Fruit fly (Drosophila melanogaster) whole organism, embryonic: ENCODE measurements around the gene usp.

Experiments used
- Antp ChIP-seq: fragments of 200-800 bp; sonication (Bioruptor generic); optimal IDR thresholded peaks from 3 replicates; lab custom pipeline; 2016; ENCODE audit warnings: missing biosample characterization, missing genetic modification characterization
- Atf6 ChIP-seq: fragments of 200-800 bp; sonication (Bioruptor generic); IDR thresholded peaks from 2 replicates; pipeline ENCODE4 v1.3.6; 2022; ENCODE audit warnings: missing biosample characterization, missing genetic modification characterization
- B-H1 ChIP-seq: fragments of 200-800 bp; sonication (Bioruptor generic); IDR thresholded peaks from 3 replicates; pipeline ENCODE4 v1.3.6; 2022; ENCODE audit warnings: missing biosample characterization, missing genetic modification characterization
- BEAF-32 ChIP-seq: fragments of 200-800 bp; sonication (Bioruptor generic); optimal IDR thresholded peaks from 3 replicates; lab custom pipeline; 2017; ENCODE audit warnings: missing biosample characterization, missing genetic modification characterization, mild to moderate bottlenecking, moderate library complexity, missing genetic modification reagents
- CG10147 ChIP-seq: fragments of 200-800 bp; sonication (Bioruptor generic); optimal IDR thresholded peaks from 2 replicates; lab custom pipeline; 2019; ENCODE audit warnings: missing biosample characterization, mild to moderate bottlenecking, missing genetic modification characterization, moderate library complexity
- CG10267 ChIP-seq: fragments of 200-800 bp; sonication (Bioruptor generic); optimal IDR thresholded peaks from 2 replicates; lab custom pipeline; 2018; ENCODE audit warnings: missing biosample characterization, mild to moderate bottlenecking, missing genetic modification characterization, moderate library complexity
- CG10979 ChIP-seq: fragments of 200-800 bp; sonication (Bioruptor generic); optimal IDR thresholded peaks from 2 replicates; lab custom pipeline; 2018; ENCODE audit warnings: missing biosample characterization, mild to moderate bottlenecking, missing genetic modification characterization, moderate library complexity
- CG13624 ChIP-seq: fragments of 200-800 bp; sonication (Bioruptor generic); optimal IDR thresholded peaks from 2 replicates; lab custom pipeline; 2016; ENCODE audit warnings: missing biosample characterization, missing genetic modification characterization
- CG14667 ChIP-seq: fragments of 200-800 bp; sonication (Bioruptor generic); IDR thresholded peaks from 2 replicates; pipeline ENCODE4 v1.3.6; 2022; ENCODE audit warnings: missing biosample characterization, missing genetic modification characterization
- CG16813 ChIP-seq: fragments of 200-800 bp; sonication (Bioruptor generic); IDR thresholded peaks from 3 replicates; pipeline ENCODE4 v1.3.6; 2022; ENCODE audit warnings: missing biosample characterization, missing genetic modification characterization; ENCODE audit not compliant: partially characterized antibody
- CG1792 ChIP-seq: fragments of 200-800 bp; sonication (Bioruptor generic); optimal IDR thresholded peaks from 2 replicates; lab custom pipeline; 2016; ENCODE audit warnings: missing biosample characterization, missing genetic modification characterization
- CG1832 ChIP-seq: fragments of 200-800 bp; sonication (Bioruptor generic); optimal IDR thresholded peaks from 2 replicates; lab custom pipeline; 2017; ENCODE audit warnings: missing biosample characterization, mild to moderate bottlenecking, missing genetic modification characterization, inconsistent platforms
- CG18599 ChIP-seq: fragments of 200-800 bp; sonication (Bioruptor generic); optimal IDR thresholded peaks from 3 replicates; lab custom pipeline; 2017; ENCODE audit warnings: missing biosample characterization, missing genetic modification characterization, mild to moderate bottlenecking, moderate library complexity, missing genetic modification reagents
- CG18619 ChIP-seq: fragments of 200-800 bp; sonication (Bioruptor generic); optimal IDR thresholded peaks from 3 replicates; lab custom pipeline; 2017; ENCODE audit warnings: missing biosample characterization, mild to moderate bottlenecking, missing genetic modification characterization
- CG2129 ChIP-seq: fragments of 200-800 bp; sonication (Bioruptor generic); IDR thresholded peaks from 2 replicates; pipeline ENCODE4 v1.3.6; 2022; ENCODE audit warnings: missing biosample characterization, missing genetic modification characterization; ENCODE audit not compliant: partially characterized antibody
- CG2889 ChIP-seq: fragments of 200-800 bp; sonication (Bioruptor generic); IDR thresholded peaks from 3 replicates; pipeline ENCODE4 v1.3.6; 2022; ENCODE audit warnings: missing biosample characterization, missing genetic modification characterization
- CG33557 ChIP-seq: fragments of 200-800 bp; sonication (Bioruptor generic); optimal IDR thresholded peaks from 2 replicates; lab custom pipeline; 2019; ENCODE audit warnings: missing biosample characterization, mild to moderate bottlenecking, missing genetic modification characterization, moderate library complexity
- CG3995 ChIP-seq: fragments of 200-800 bp; sonication (Bioruptor generic); optimal IDR thresholded peaks from 3 replicates; lab custom pipeline; 2016; ENCODE audit warnings: missing biosample characterization, missing genetic modification characterization
- CG4424 ChIP-seq: fragments of 200-800 bp; sonication (Bioruptor generic); optimal IDR thresholded peaks from 3 replicates; lab custom pipeline; 2016; ENCODE audit warnings: missing biosample characterization, missing genetic modification characterization
- CG6791 ChIP-seq: fragments of 200-800 bp; sonication (Bioruptor generic); IDR thresholded peaks from 3 replicates; pipeline ENCODE4 v1.3.6; 2022; ENCODE audit warnings: missing biosample characterization, missing genetic modification characterization; ENCODE audit not compliant: partially characterized antibody
- CG7357 ChIP-seq: fragments of 200-800 bp; sonication (Bioruptor generic); IDR thresholded peaks from 3 replicates; pipeline ENCODE4 v1.3.6; 2022; ENCODE audit warnings: missing biosample characterization, missing genetic modification characterization
- CG7987 ChIP-seq: fragments of 200-800 bp; sonication (Bioruptor generic); optimal IDR thresholded peaks from 2 replicates; lab custom pipeline; 2018; ENCODE audit warnings: missing biosample characterization, mild to moderate bottlenecking, missing genetic modification characterization, moderate library complexity
- CG8281 ChIP-seq: fragments of 200-800 bp; sonication (Bioruptor generic); optimal IDR thresholded peaks from 2 replicates; lab custom pipeline; 2018; ENCODE audit warnings: missing biosample characterization, mild to moderate bottlenecking, missing genetic modification characterization, moderate library complexity
- CG9817 ChIP-seq: fragments of 200-800 bp; sonication (Bioruptor generic); optimal IDR thresholded peaks from 2 replicates; lab custom pipeline; 2018; ENCODE audit warnings: missing biosample characterization, mild to moderate bottlenecking, missing genetic modification characterization, moderate library complexity
- CG9876 ChIP-seq: fragments of 200-800 bp; sonication (Bioruptor generic); optimal IDR thresholded peaks from 2 replicates; lab custom pipeline; 2016; ENCODE audit warnings: missing biosample characterization, missing genetic modification characterization
- Dfd ChIP-seq, 2 experiments: fragments of >200 bp; optimal IDR thresholded peaks; 2 replicates each; lab custom pipeline; 2017; ENCODE audit warnings: missing biosample characterization in 2 of 2, missing genetic modification characterization in 2 of 2
- E2f2 ChIP-seq: fragments of 200-800 bp; sonication (Bioruptor generic); IDR thresholded peaks from 2 replicates; pipeline ENCODE4 v1.3.6; 2022; ENCODE audit warnings: missing biosample characterization, missing genetic modification characterization
- H15 ChIP-seq: fragments of 200-800 bp; sonication (Bioruptor generic); IDR thresholded peaks from 3 replicates; pipeline ENCODE4 v1.3.6; 2022; ENCODE audit warnings: missing biosample characterization, missing genetic modification characterization
- H2.0 ChIP-seq: fragments of 200-800 bp; sonication (Bioruptor generic); IDR thresholded peaks from 2 replicates; pipeline ENCODE4 v1.3.6; 2022; ENCODE audit warnings: missing biosample characterization, missing genetic modification characterization
- Hey ChIP-seq: fragments of 200-800 bp; sonication (Bioruptor generic); optimal IDR thresholded peaks from 3 replicates; lab custom pipeline; 2018; ENCODE audit warnings: missing biosample characterization, mild to moderate bottlenecking, missing genetic modification characterization
- Kr ChIP-seq: fragments of 200-800 bp; sonication (Bioruptor generic); optimal IDR thresholded peaks from 2 replicates; lab custom pipeline; 2017; ENCODE audit warnings: missing biosample characterization, mild to moderate bottlenecking, missing genetic modification characterization
- Lhr ChIP-seq: fragments of 200-800 bp; sonication (Bioruptor generic); optimal IDR thresholded peaks from 3 replicates; lab custom pipeline; 2017; ENCODE audit warnings: mild to moderate bottlenecking, missing biosample characterization, missing genetic modification reagents, missing genetic modification characterization
- NFAT ChIP-seq: fragments of 200-800 bp; sonication (Bioruptor generic); IDR thresholded peaks from 2 replicates; pipeline ENCODE4 v1.3.6; 2022; ENCODE audit warnings: missing biosample characterization, missing genetic modification characterization
- Poxn ChIP-seq: fragments of 200-800 bp; sonication (Bioruptor generic); IDR thresholded peaks from 2 replicates; pipeline ENCODE4 v1.3.6; 2022; ENCODE audit warnings: missing biosample characterization, missing genetic modification characterization
- Ptx1 ChIP-seq: fragments of 200-800 bp; sonication (Bioruptor generic); IDR thresholded peaks from 2 replicates; pipeline ENCODE4 v1.3.6; 2022; ENCODE audit warnings: missing biosample characterization, missing genetic modification characterization
- Six4 ChIP-seq: fragments of 200-800 bp; sonication (Bioruptor generic); optimal IDR thresholded peaks from 2 replicates; lab custom pipeline; 2016; ENCODE audit warnings: missing biosample characterization, missing genetic modification characterization
- Tbp ChIP-seq: fragments of >200 bp; optimal IDR thresholded peaks from 2 replicates; lab custom pipeline; 2018; ENCODE audit warnings: missing biosample characterization, missing genetic modification characterization
- bab2 ChIP-seq: fragments of 200-800 bp; sonication (Bioruptor generic); optimal IDR thresholded peaks from 2 replicates; lab custom pipeline; 2016; ENCODE audit warnings: missing biosample characterization, missing genetic modification characterization
- cad ChIP-seq: fragments of >200 bp; optimal IDR thresholded peaks from 2 replicates; lab custom pipeline; 2017; ENCODE audit warnings: missing biosample characterization, missing genetic modification characterization
- fd3F ChIP-seq: fragments of 200-800 bp; sonication (Bioruptor generic); optimal IDR thresholded peaks from 2 replicates; lab custom pipeline; 2018; ENCODE audit warnings: missing biosample characterization, mild to moderate bottlenecking, missing genetic modification characterization, moderate library complexity
- fd96Cb ChIP-seq: fragments of 200-800 bp; sonication (Bioruptor generic); optimal IDR thresholded peaks from 2 replicates; lab custom pipeline; 2018; ENCODE audit warnings: missing biosample characterization, mild to moderate bottlenecking, missing genetic modification characterization, moderate library complexity
- her ChIP-seq: fragments of 200-800 bp; sonication (Bioruptor generic); optimal IDR thresholded peaks from 2 replicates; lab custom pipeline; 2016; ENCODE audit warnings: missing biosample characterization, missing genetic modification characterization
- lab ChIP-seq: fragments of 200-800 bp; sonication (Bioruptor generic); optimal IDR thresholded peaks from 3 replicates; lab custom pipeline; 2017; ENCODE audit warnings: missing biosample characterization, missing genetic modification characterization, mild to moderate bottlenecking, moderate library complexity, missing genetic modification reagents
- maf-S ChIP-seq: fragments of 200-800 bp; sonication (Bioruptor generic); optimal IDR thresholded peaks from 2 replicates; lab custom pipeline; 2016; ENCODE audit warnings: missing biosample characterization, missing genetic modification characterization
- seq ChIP-seq: fragments of 200-800 bp; sonication (Bioruptor generic); IDR thresholded peaks from 2 replicates; pipeline ENCODE4 v1.3.6; 2022; ENCODE audit warnings: missing biosample characterization, missing genetic modification characterization
- so ChIP-seq: fragments of 200-800 bp; sonication (Bioruptor generic); IDR thresholded peaks from 3 replicates; pipeline ENCODE4 v1.3.6; 2022; ENCODE audit warnings: missing biosample characterization, missing genetic modification characterization
- stwl ChIP-seq: fragments of 200-800 bp; sonication (Bioruptor generic); optimal IDR thresholded peaks from 3 replicates; lab custom pipeline; 2018; ENCODE audit warnings: missing biosample characterization, mild to moderate bottlenecking, missing genetic modification characterization, moderate library complexity
- sug ChIP-seq: fragments of 200-800 bp; optimal IDR thresholded peaks from 2 replicates; lab custom pipeline; 2019; ENCODE audit warnings: missing biosample characterization, mild to moderate bottlenecking, missing genetic modification characterization, moderate library complexity
- tap ChIP-seq: fragments of 200-800 bp; optimal IDR thresholded peaks from 3 replicates; lab custom pipeline; 2019; ENCODE audit warnings: missing biosample characterization, mild to moderate bottlenecking, missing genetic modification characterization, moderate library complexity
- ttk ChIP-seq: fragments of 200-800 bp; sonication (Bioruptor generic); IDR thresholded peaks from 2 replicates; pipeline ENCODE4 v2.1.2; 2022; ENCODE audit warnings: missing biosample characterization, missing genetic modification characterization
- wor ChIP-seq: fragments of 200-800 bp; sonication (Bioruptor generic); IDR thresholded peaks from 2 replicates; pipeline ENCODE4 v1.3.6; 2022; ENCODE audit warnings: missing biosample characterization, missing genetic modification characterization

usp gene

DNA sequence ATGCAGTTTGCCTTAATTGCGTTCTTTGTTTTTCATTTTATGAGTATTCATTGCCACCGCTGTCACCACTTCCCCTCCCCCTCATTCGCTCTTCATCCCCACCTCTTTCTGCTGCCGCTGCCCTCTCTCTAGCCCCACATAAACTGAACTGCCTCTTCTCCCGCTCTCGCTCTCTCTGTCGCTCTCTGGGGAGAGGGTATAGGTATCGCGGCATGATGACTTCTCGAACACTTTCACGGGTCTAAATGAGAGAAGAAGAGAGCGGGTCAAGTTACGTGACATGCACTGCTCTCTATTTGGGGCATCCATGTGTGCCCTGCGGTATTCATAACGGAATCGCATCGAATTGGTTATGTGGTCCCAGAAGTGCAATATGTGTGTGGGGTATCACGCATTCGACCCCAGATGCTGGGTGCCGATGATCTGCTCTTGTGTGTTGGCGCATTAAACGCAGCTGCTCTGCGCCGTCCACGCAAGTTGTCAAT is 41.6 kb upstream of the usp start (continued):
- TF ChIP-seq Hey = no peak
- TF ChIP-seq CG16813 (GFP tag; lab: Robert Waterston, UW) = no peak
- TF ChIP-seq maf-S (GFP tag; lab: Kevin White, UChicago) = peak; percentile 74
- TF ChIP-seq CG6791 = 0 out of 3 replicates have a peak, but pooled peaks have one; percentile 24
- peak; percentile 68 for TF ChIP-seq E2f2 (GFP tag; lab: Robert Waterston, UW)
- peak; percentile 75 for TF ChIP-seq CG10979 (tag; lab: Kevin White, UChicago)
- TF ChIP-seq B-H1 (GFP tag; lab: Robert Waterston, UW) = peak; percentile 79
- TF ChIP-seq CG4424 (GFP tag; lab: Kevin White, UChicago) = peak; percentile 68
- peak; percentile 68 for TF ChIP-seq CG13624 (GFP tag; lab: Kevin White, UChicago)
- TF ChIP-seq CG2129 (GFP tag; lab: Robert Waterston, UW) = no peak
- peak; percentile 82 for TF ChIP-seq H2.0 (GFP tag; lab: Robert Waterston, UW)
- TF ChIP-seq CG9817 (tag; lab: Kevin White, UChicago) = peak; percentile 48
- TF ChIP-seq so = peak; percentile 92
- no peak for TF ChIP-seq Lhr (GFP tag; lab: Kevin White, UChicago)
- TF ChIP-seq NFAT (GFP tag; lab: Robert Waterston, UW) = peak; percentile 62
- TF ChIP-seq CG18619 (GFP tag; lab: Kevin White, UChicago) = peak; percentile 76
- no peak for TF ChIP-seq Kr (GFP tag; lab: Kevin White, UChicago)
- TF ChIP-seq CG1792 (GFP tag; lab: Kevin White, UChicago) = peak; percentile 74
- TF ChIP-seq lab = peak; percentile 82
- no peak for TF ChIP-seq stwl (tag; lab: Kevin White, UChicago)
- TF ChIP-seq cad (GFP tag; lab: Kevin White, UChicago) = no peak
- TF ChIP-seq Poxn = peak; percentile 38; the same call in 1 of the 2 replicates
- peak; percentile 75 for TF ChIP-seq tap (tag; lab: Kevin White, UChicago)
- TF ChIP-seq CG1832 (GFP tag; lab: Kevin White, UChicago) = peak; percentile 7
- TF ChIP-seq CG10147 (GFP tag; lab: Kevin White, UChicago) = peak; percentile 59
- TF ChIP-seq wor = peak; percentile 77
- peak; percentile 76 for TF ChIP-seq CG9876 (GFP tag; lab: Kevin White, UChicago)
- no peak for TF ChIP-seq CG3995 (GFP tag; lab: Kevin White, UChicago)
- TF ChIP-seq sug (tag; lab: Kevin White, UChicago) = peak; percentile 53
- peak; percentile 56; the same call in 1 of the 3 replicates for TF ChIP-seq CG2889
- TF ChIP-seq Atf6 (GFP tag; lab: Robert Waterston, UW) = peak; percentile 79
- TF ChIP-seq bab2 (GFP tag; lab: Kevin White, UChicago) = peak; percentile 88
- TF ChIP-seq CG33557 (GFP tag; lab: Kevin White, UChicago) = peak; percentile 63
- peak; percentile 53 for TF ChIP-seq fd3F (GFP tag; lab: Kevin White, UChicago)
- TF ChIP-seq CG7357 (GFP tag; lab: Robert Waterston, UW) = peak; percentile 76
- peak; percentile 84 for TF ChIP-seq Six4 (GFP tag; lab: Kevin White, UChicago)
- TF ChIP-seq CG10267 (tag; lab: Kevin White, UChicago) = peak; percentile 64
- TF ChIP-seq Antp (GFP tag; lab: Kevin White, UChicago) = peak; percentile 88
- no peak for TF ChIP-seq Tbp (GFP tag; lab: Kevin White, UChicago)
- TF ChIP-seq H15 = peak; percentile 87
- peak; percentile 66 for TF ChIP-seq CG8281 (tag; lab: Kevin White, UChicago)
- peak; percentile 49 for TF ChIP-seq CG7987
- TF ChIP-seq Ptx1 = peak; percentile 90
- peak; percentile 87 for TF ChIP-seq her (GFP tag; lab: Kevin White, UChicago)
- TF ChIP-seq CG18599 (GFP tag; lab: Kevin White, UChicago) = peak; percentile 80
- peak; percentile 84 for TF ChIP-seq ttk (GFP tag; lab: Robert Waterston, UW)
- TF ChIP-seq Dfd (GFP tag; optimal IDR thresholded peaks at IDR 0.05; lab: Kevin White, UChicago) = no peak
- TF ChIP-seq seq (GFP tag; lab: Robert Waterston, UW) = peak; percentile 92
- peak; percentile 81 for TF ChIP-seq CG14667 (GFP tag; lab: Robert Waterston, UW)
- TF ChIP-seq fd96Cb (tag; lab: Kevin White, UChicago) = peak; percentile 80
- no peak for TF ChIP-seq BEAF-32 (GFP tag; lab: Kevin White, UChicago)
